Worm (Caenorhabditis elegans) whole organism, late embryonic: ENCODE measurements around the gene F13A2.9.

Experiments used
- C08G9.2 ChIP-seq: sonication (generic microtip); optimal IDR thresholded peaks from 2 replicates; lab custom pipeline; 2016; ENCODE audit warnings: mild to moderate bottlenecking, missing genetic modification characterization, moderate library complexity, missing compliant biosample characterization
- F13H6.1 ChIP-seq: sonication (generic microtip); optimal IDR thresholded peaks from 2 replicates; lab custom pipeline; 2016; ENCODE audit warnings: missing genetic modification characterization, missing compliant biosample characterization
- K02D7.2 ChIP-seq: sonication (generic microtip); optimal IDR thresholded peaks from 2 replicates; lab custom pipeline; 2017; ENCODE audit warnings: mild to moderate bottlenecking, missing genetic modification characterization, missing compliant biosample characterization
- K09A11.1 ChIP-seq: sonication (generic microtip); optimal IDR thresholded peaks from 2 replicates; lab custom pipeline; 2017; ENCODE audit warnings: antibody characterized with exemption, mild to moderate bottlenecking, missing genetic modification characterization, missing compliant biosample characterization; ENCODE audit not compliant: insufficient read depth
- Y22D7AL.16 ChIP-seq: sonication (generic microtip); optimal IDR thresholded peaks from 2 replicates; lab custom pipeline; 2016; ENCODE audit warnings: missing genetic modification characterization, missing compliant biosample characterization
- ceh-14 ChIP-seq: sonication (generic microtip); optimal IDR thresholded peaks from 2 replicates; lab custom pipeline; 2016; ENCODE audit warnings: missing genotype, missing genetic modification characterization, missing compliant biosample characterization
- ceh-19 ChIP-seq: fragments of 200-800 bp; sonication (Bioruptor generic); optimal IDR thresholded peaks from 2 replicates; lab custom pipeline; 2018; ENCODE audit warnings: mild to moderate bottlenecking, missing genetic modification characterization, missing compliant biosample characterization
- ceh-24 ChIP-seq: sonication (generic microtip); optimal IDR thresholded peaks from 2 replicates; lab custom pipeline; 2016; ENCODE audit warnings: mild to moderate bottlenecking, missing genetic modification characterization, missing compliant biosample characterization
- ceh-31 ChIP-seq: sonication (generic microtip); optimal IDR thresholded peaks from 2 replicates; lab custom pipeline; 2016; ENCODE audit warnings: missing genetic modification characterization, missing compliant biosample characterization
- ceh-34 ChIP-seq: sonication (generic microtip); optimal IDR thresholded peaks from 2 replicates; lab custom pipeline; 2016; ENCODE audit warnings: mild to moderate bottlenecking, missing genetic modification characterization, missing compliant biosample characterization
- dmd-4 ChIP-seq: sonication (generic microtip); optimal IDR thresholded peaks from 2 replicates; lab custom pipeline; 2016; ENCODE audit warnings: borderline replicate concordance, missing genetic modification characterization, missing compliant biosample characterization
- elt-2 ChIP-seq: sonication (generic microtip); optimal IDR thresholded peaks from 2 replicates; lab custom pipeline; 2016; ENCODE audit warnings: missing genetic modification reagents, missing genetic modification characterization, missing compliant biosample characterization
- fax-1 ChIP-seq: sonication (generic microtip); optimal IDR thresholded peaks from 2 replicates; lab custom pipeline; 2016; ENCODE audit warnings: missing genotype, missing genetic modification characterization, missing compliant biosample characterization
- hlh-13 ChIP-seq: fragments of 200-800 bp; sonication (Bioruptor generic); optimal IDR thresholded peaks from 2 replicates; lab custom pipeline; 2018; ENCODE audit warnings: mild to moderate bottlenecking, missing genetic modification characterization, missing compliant biosample characterization
- hlh-15 ChIP-seq: sonication (generic microtip); optimal IDR thresholded peaks from 2 replicates; lab custom pipeline; 2016; ENCODE audit warnings: missing genetic modification characterization, missing compliant biosample characterization
- hlh-30 ChIP-seq: sonication (generic microtip); optimal IDR thresholded peaks from 2 replicates; lab custom pipeline; 2017; ENCODE audit warnings: antibody characterized with exemption, missing genetic modification characterization, missing compliant biosample characterization; ENCODE audit not compliant: insufficient read depth
- hlh-6 ChIP-seq: sonication (generic microtip); optimal IDR thresholded peaks from 2 replicates; lab custom pipeline; 2016; ENCODE audit warnings: missing genotype, missing genetic modification characterization, missing compliant biosample characterization
- hlh-8 ChIP-seq: sonication (generic microtip); optimal IDR thresholded peaks from 2 replicates; lab custom pipeline; 2016; ENCODE audit warnings: missing genotype, missing genetic modification characterization, missing compliant biosample characterization
- lin-11 ChIP-seq: fragments of 200-800 bp; sonication (Bioruptor generic); optimal IDR thresholded peaks from 2 replicates; lab custom pipeline; 2018; ENCODE audit warnings: mild to moderate bottlenecking, missing genetic modification characterization, missing compliant biosample characterization
- nfya-1 ChIP-seq: sonication (generic microtip); optimal IDR thresholded peaks from 2 replicates; lab custom pipeline; 2017; ENCODE audit warnings: missing genetic modification characterization, mild to moderate bottlenecking, missing compliant biosample characterization, antibody characterized with exemption, moderate library complexity
- npax-4 ChIP-seq: sonication (generic microtip); optimal IDR thresholded peaks from 2 replicates; lab custom pipeline; 2016; ENCODE audit warnings: missing genetic modification characterization, missing compliant biosample characterization
- odd-2 ChIP-seq: sonication (generic microtip); optimal IDR thresholded peaks from 2 replicates; lab custom pipeline; 2017; ENCODE audit warnings: antibody characterized with exemption, mild to moderate bottlenecking, missing genetic modification characterization, missing compliant biosample characterization
- pax-1 ChIP-seq: fragments of 150-350 bp; optimal IDR thresholded peaks from 2 replicates; lab custom pipeline; 2014; ENCODE audit warnings: missing biosample characterization, missing genetic modification characterization
- pros-1 ChIP-seq: fragments of 150-350 bp; optimal IDR thresholded peaks from 2 replicates; lab custom pipeline; 2014; ENCODE audit warnings: missing biosample characterization, missing genetic modification reagents, missing genetic modification characterization
- sdc-2 ChIP-seq: sonication (generic microtip); optimal IDR thresholded peaks from 2 replicates; lab custom pipeline; 2016; ENCODE audit warnings: missing genotype, missing genetic modification characterization, missing compliant biosample characterization
- sox-2 ChIP-seq: fragments of 200-800 bp; sonication (Bioruptor generic); IDR thresholded peaks from 2 replicates; pipeline ENCODE4 v1.3.6; 2022; ENCODE audit warnings: missing genetic modification reagents, missing genetic modification characterization, missing compliant biosample characterization
- tbx-2 ChIP-seq: sonication (generic microtip); optimal IDR thresholded peaks from 2 replicates; lab custom pipeline; 2016; ENCODE audit warnings: missing genetic modification characterization, missing compliant biosample characterization
- tbx-7 ChIP-seq: sonication (generic microtip); optimal IDR thresholded peaks from 2 replicates; lab custom pipeline; 2016; ENCODE audit warnings: missing genotype, missing genetic modification characterization, missing compliant biosample characterization
- unc-42 ChIP-seq: sonication (generic microtip); optimal IDR thresholded peaks from 2 replicates; lab custom pipeline; 2016; ENCODE audit warnings: missing genotype, missing genetic modification characterization, missing compliant biosample characterization
- unc-55 ChIP-seq: sonication (generic microtip); optimal IDR thresholded peaks from 2 replicates; lab custom pipeline; 2017; ENCODE audit warnings: missing biosample characterization, missing genetic modification reagents, missing genetic modification characterization
- unc-86 ChIP-seq: sonication (generic microtip); optimal IDR thresholded peaks from 2 replicates; lab custom pipeline; 2016; ENCODE audit warnings: missing genetic modification characterization, missing compliant biosample characterization
- zip-5 ChIP-seq: sonication (generic microtip); optimal IDR thresholded peaks from 2 replicates; lab custom pipeline; 2016; ENCODE audit warnings: missing genetic modification characterization, missing compliant biosample characterization

The F13A2.9 gene

DNA sequence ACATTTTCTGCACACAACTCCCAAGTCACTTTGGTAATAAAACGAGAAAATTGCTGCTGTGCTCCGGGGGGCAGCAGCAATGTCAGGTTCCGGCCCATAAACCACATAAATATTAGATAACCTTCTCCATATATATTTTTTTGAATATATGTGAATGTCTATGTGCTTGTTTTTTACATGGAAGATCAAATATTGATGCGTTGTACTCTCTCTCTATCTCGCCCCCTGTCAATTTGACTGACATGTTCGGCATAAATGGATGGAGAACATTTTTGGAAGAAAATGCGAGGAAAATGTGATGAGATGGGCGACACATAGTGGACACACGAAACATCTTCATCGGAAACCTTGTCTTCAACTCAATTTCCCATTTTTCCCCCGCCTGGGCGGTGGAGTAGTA, 27.3 kb downstream of the F13A2.9 start:
- TF ChIP-seq unc-42 (tag; lab: Kevin White, UChicago) (peak; percentile 48), unc-55 (GFP tag; lab: Kevin White, UChicago) (peak; percentile 71), lin-11 (tag; lab: Kevin White, UChicago) (no peak)

- TF ChIP-seq hlh-15 (tag; lab: Kevin White, UChicago), result no peak
- TF ChIP-seq unc-42 (tag; lab: Kevin White, UChicago), result peak; percentile 46
- TF ChIP-seq ceh-24 (tag; lab: Kevin White, UChicago), result no peak
- TF ChIP-seq ceh-31 (tag; lab: Kevin White, UChicago), result peak; percentile 55
- TF ChIP-seq npax-4, result no peak
Observed at ce11 chrV:4359127-4359526, 28.2 kb downstream of the F13A2.9 start.

- TF ChIP-seq ceh-14 (tag; lab: Kevin White, UChicago) (peak; percentile 75), unc-42 (tag; lab: Kevin White, UChicago) (peak; percentile 99), K02D7.2 (tag; lab: Kevin White, UChicago) (no peak), ceh-31 (tag; lab: Kevin White, UChicago) (peak; percentile 61)
Observed at ce11 chrV:4357369-4357768, 29.9 kb downstream of the F13A2.9 start.

DNA sequence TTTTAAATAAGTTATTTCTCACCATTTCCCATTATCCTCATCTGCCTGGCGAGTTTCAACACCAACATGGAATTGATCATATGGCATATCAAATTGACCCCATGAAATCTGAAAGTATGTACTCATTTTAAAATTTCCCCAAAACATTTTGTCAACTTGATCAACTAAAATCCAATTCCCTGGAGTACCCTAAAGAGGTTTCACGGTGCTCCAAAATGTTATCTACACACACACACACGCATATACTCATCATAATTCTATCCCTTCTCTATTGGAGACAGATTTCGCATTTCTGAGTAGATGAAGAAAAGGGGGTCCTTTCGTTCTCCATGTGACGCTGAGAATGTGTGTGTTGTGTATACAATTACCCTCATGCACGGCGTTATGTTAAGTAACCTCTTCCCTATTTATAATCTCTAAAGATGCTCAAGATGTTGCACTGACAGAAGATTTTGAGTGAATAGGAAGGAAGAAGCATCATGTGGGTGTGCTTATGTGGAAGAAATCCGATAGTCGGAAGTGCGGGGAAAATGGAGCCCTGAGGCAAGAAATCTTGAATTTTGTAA, 31.2 kb downstream of the F13A2.9 start:
- TF ChIP-seq unc-42 (tag; lab: Kevin White, UChicago) (peak; percentile 85), ceh-34 (peak; percentile 59), fax-1 (no peak)

DNA sequence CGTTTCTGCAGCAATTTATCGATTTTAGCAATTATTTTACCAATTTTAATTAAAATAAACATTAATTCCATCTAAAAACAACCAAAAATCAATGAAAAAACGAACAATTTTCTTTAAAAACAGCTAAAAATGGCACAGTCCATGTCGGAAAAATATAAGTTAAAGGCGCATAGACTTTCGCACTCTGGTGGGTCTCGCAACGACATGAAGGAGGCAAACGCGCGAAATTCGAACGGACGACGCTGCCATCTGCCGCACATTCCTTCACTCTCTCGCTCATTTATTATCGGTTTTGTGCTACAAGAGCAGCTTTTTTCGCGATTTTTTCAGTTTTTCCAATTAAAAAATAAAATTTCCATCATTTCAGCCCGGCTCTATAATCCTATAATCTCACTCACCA, 40.5 kb downstream of the F13A2.9 start, which contains the start of gene mcm-7:
TSS of gene mcm-7 (plus strand) at position 368 of the 400 bp plus-strand sequence.
- TF ChIP-seq tbx-2, result peak; percentile 29
- peak; percentile 9 for TF ChIP-seq elt-2 (tag; lab: Kevin White, UChicago)
- TF ChIP-seq K02D7.2 (tag; lab: Kevin White, UChicago), result no peak
- TF ChIP-seq Y22D7AL.16 (tag; lab: Kevin White, UChicago), result no peak
- TF ChIP-seq ceh-24 (tag; lab: Kevin White, UChicago), result no peak
- TF ChIP-seq ceh-31 (tag; lab: Kevin White, UChicago), result peak; percentile 40
- TF ChIP-seq hlh-8 (tag; lab: Kevin White, UChicago), result no peak
- TF ChIP-seq pax-1, result peak; percentile 26
- peak; percentile 55 for TF ChIP-seq nfya-1 (tag; lab: Kevin White, UChicago)

DNA sequence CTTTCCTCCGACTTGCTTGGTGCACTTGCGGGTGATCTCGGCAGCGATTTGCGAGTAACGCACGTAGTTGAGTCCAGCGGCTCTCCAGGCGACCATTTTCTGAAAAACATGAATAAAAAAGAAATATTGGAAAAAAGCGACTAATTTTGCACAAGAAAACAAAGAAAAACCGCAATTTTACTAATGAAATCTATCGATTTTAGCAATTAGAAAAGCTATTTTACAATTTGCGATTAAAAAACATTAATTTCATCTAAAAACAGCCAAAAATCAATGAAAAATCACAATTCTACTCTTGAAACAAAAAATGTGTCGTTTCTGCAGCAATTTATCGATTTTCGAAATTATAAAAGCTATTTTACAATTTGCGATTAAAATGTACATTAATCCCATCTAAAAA, 41.0 kb downstream of the F13A2.9 start, which contains the start of gene hpo-18:
TSS of gene hpo-18 (minus strand) at position 101 of the 400 bp plus-strand sequence.
- TF ChIP-seq F13H6.1, result no peak
- TF ChIP-seq ceh-31 (tag; lab: Kevin White, UChicago), result no peak
- TF ChIP-seq K02D7.2 (tag; lab: Kevin White, UChicago), result no peak
- no peak for TF ChIP-seq pros-1 (tag; lab: Kevin White, UChicago)

- TF ChIP-seq lin-11 (tag; lab: Kevin White, UChicago) (no peak), hlh-13 (GFP tag; lab: Kevin White, UChicago) (no peak), sdc-2 (tag; lab: Kevin White, UChicago) (no peak), unc-86 (no peak), ceh-19 (no peak), hlh-30 (tag; lab: Kevin White, UChicago) (no peak), hlh-6 (no peak), nfya-1 (tag; lab: Kevin White, UChicago) (no peak), fax-1 (no peak), dmd-4 (tag; lab: Kevin White, UChicago) (no peak), unc-42 (tag; lab: Kevin White, UChicago) (no peak), sox-2 (GFP tag; lab: Robert Waterston, UW) (no peak), unc-55 (GFP tag; lab: Kevin White, UChicago) (no peak), zip-5 (no peak), tbx-7 (tag; lab: Kevin White, UChicago) (no peak), elt-2 (tag; lab: Kevin White, UChicago) (no peak), odd-2 (tag; lab: Kevin White, UChicago) (no peak), tbx-2 (no peak), K09A11.1 (tag; lab: Kevin White, UChicago) (no peak), C08G9.2 (tag; lab: Kevin White, UChicago) (no peak)
Observed at ce11 chrV:4345714-4346113, 41.6 kb downstream of the F13A2.9 start, which contains the start of gene figl-1. TSS of gene figl-1 (minus strand) at chrV:4345999.
